Worm (Caenorhabditis elegans) whole organism, L1 larva: ENCODE results near the gene nhr-246.

Experiments used
- aly-2 ChIP-seq: fragments of 150-350 bp; optimal IDR thresholded peaks from 2 replicates; lab custom pipeline; 2014; ENCODE audit warnings: missing biosample characterization, missing genetic modification characterization
- ama-1 ChIP-seq: fragments of 150-350 bp; optimal IDR thresholded peaks from 2 replicates; lab custom pipeline; 2014
- ceh-88 ChIP-seq: fragments of 200-800 bp; sonication (Bioruptor generic); IDR thresholded peaks from 2 replicates; pipeline ENCODE4 v1.3.6; 2022; ENCODE audit warnings: missing genetic modification characterization, missing compliant biosample characterization
- ces-1 ChIP-seq: fragments of 150-350 bp; optimal IDR thresholded peaks from 2 replicates; lab custom pipeline; 2014; ENCODE audit warnings: missing biosample characterization, missing genetic modification reagents, missing genetic modification characterization
- efl-1 ChIP-seq, 4 experiments: fragments of 150-350 bp; optimal IDR thresholded peaks in 3 of 4; peaks in 1 of 4; 1 replicate in 1 of 4; 2 replicates in 3 of 4; lab custom pipeline; 2014; ENCODE audit warnings: missing biosample characterization in 2 of 4, missing genetic modification characterization in 2 of 4, missing genetic modification reagents in 2 of 4
- efl-3 ChIP-seq: fragments of 200-800 bp; sonication (Bioruptor generic); optimal IDR thresholded peaks from 2 replicates; lab custom pipeline; 2018; ENCODE audit warnings: mild to moderate bottlenecking, missing genetic modification characterization, missing compliant biosample characterization
- egl-13 ChIP-seq: sonication (generic microtip); optimal IDR thresholded peaks from 2 replicates; lab custom pipeline; 2016; ENCODE audit warnings: missing genotype, missing genetic modification reagents, missing genetic modification characterization, missing compliant biosample characterization
- elt-2 ChIP-seq: sonication (generic microtip); optimal IDR thresholded peaks from 2 replicates; lab custom pipeline; 2016; ENCODE audit warnings: missing genetic modification characterization, mild to moderate bottlenecking, inconsistent platforms, missing compliant biosample characterization, missing genetic modification reagents
- ets-5 ChIP-seq: fragments of 200-800 bp; sonication (Bioruptor generic); IDR thresholded peaks from 2 replicates; pipeline ENCODE4 v1.3.6; 2022; ENCODE audit warnings: missing genetic modification characterization, missing compliant biosample characterization
- fkh-4 ChIP-seq: sonication (generic microtip); optimal IDR thresholded peaks from 2 replicates; lab custom pipeline; 2016; ENCODE audit warnings: missing compliant biosample characterization, missing genetic modification characterization, borderline replicate concordance
- grh-1 ChIP-seq: fragments of 200-800 bp; sonication (Bioruptor generic); IDR thresholded peaks from 2 replicates; pipeline ENCODE4 v1.3.6; 2022; ENCODE audit warnings: missing genetic modification reagents, missing genetic modification characterization, missing compliant biosample characterization
- hlh-17 ChIP-seq: fragments of 200-800 bp; sonication (Bioruptor generic); optimal IDR thresholded peaks from 2 replicates; lab custom pipeline; 2018; ENCODE audit warnings: missing genetic modification characterization, mild to moderate bottlenecking, missing compliant biosample characterization, moderate library complexity, borderline replicate concordance
- hpl-2 ChIP-seq: fragments of 150-350 bp; optimal IDR thresholded peaks from 2 replicates; lab custom pipeline; 2014; ENCODE audit warnings: missing biosample characterization, missing genetic modification reagents, missing genetic modification characterization
- jun-1 ChIP-seq: fragments of 150-350 bp; optimal IDR thresholded peaks from 2 replicates; lab custom pipeline; 2014; ENCODE audit warnings: missing biosample characterization, missing genetic modification reagents, missing genetic modification characterization
- lin-14 ChIP-seq: fragments of 200-800 bp; sonication (Bioruptor generic); optimal IDR thresholded peaks from 2 replicates; lab custom pipeline; 2018; ENCODE audit warnings: mild to moderate bottlenecking, missing genetic modification characterization, moderate library complexity, missing compliant biosample characterization
- lin-15B ChIP-seq: fragments of 150-350 bp; sonication (generic microtip); optimal IDR thresholded peaks from 3 replicates; lab custom pipeline; 2014; ENCODE audit warnings: missing biosample characterization, missing genetic modification characterization
- lir-3 ChIP-seq: sonication (generic microtip); optimal IDR thresholded peaks from 2 replicates; lab custom pipeline; 2016; ENCODE audit warnings: mild to moderate bottlenecking, missing genetic modification characterization, moderate library complexity, missing compliant biosample characterization; ENCODE audit not compliant: poor library complexity
- lsy-2 ChIP-seq, 2 experiments: fragments of 150-350 bp; optimal IDR thresholded peaks; 2 replicates each; lab custom pipeline; 2014; ENCODE audit warnings: missing biosample characterization in 2 of 2, missing genetic modification characterization in 2 of 2
- mab-9 ChIP-seq: fragments of 200-800 bp; sonication (Bioruptor generic); IDR thresholded peaks from 2 replicates; pipeline ENCODE4 v1.3.6; 2022; ENCODE audit warnings: missing genetic modification reagents, missing genetic modification characterization, missing compliant biosample characterization
- mdl-1 ChIP-seq, 2 experiments: fragments of 150-350 bp; optimal IDR thresholded peaks; 2 replicates each; lab custom pipeline; 2014 to 2017; ENCODE audit warnings: missing biosample characterization in 2 of 2, missing genetic modification characterization in 2 of 2, inconsistent platforms in 1 of 2
- mef-2 ChIP-seq: fragments of 150-350 bp; optimal IDR thresholded peaks from 2 replicates; lab custom pipeline; 2014; ENCODE audit warnings: missing biosample characterization, missing genetic modification characterization
- nhr-11 ChIP-seq: fragments of 150-350 bp; optimal IDR thresholded peaks from 2 replicates; lab custom pipeline; 2014; ENCODE audit warnings: missing biosample characterization, missing genetic modification characterization
- nhr-20 ChIP-seq: sonication (generic microtip); optimal IDR thresholded peaks from 2 replicates; lab custom pipeline; 2016; ENCODE audit warnings: mild to moderate bottlenecking, missing genetic modification characterization, missing compliant biosample characterization
- nhr-28 ChIP-seq: fragments of 150-350 bp; optimal IDR thresholded peaks from 2 replicates; lab custom pipeline; 2014; ENCODE audit warnings: missing biosample characterization, missing genetic modification characterization
- nhr-47 ChIP-seq: sonication (generic microtip); optimal IDR thresholded peaks from 2 replicates; lab custom pipeline; 2016; ENCODE audit warnings: mild to moderate bottlenecking, missing genetic modification characterization, moderate library complexity, missing compliant biosample characterization
- nhr-76 ChIP-seq: sonication (generic microtip); optimal IDR thresholded peaks from 2 replicates; lab custom pipeline; 2017; ENCODE audit warnings: missing biosample characterization, missing genetic modification characterization
- nhr-77 ChIP-seq: fragments of 150-350 bp; optimal IDR thresholded peaks from 2 replicates; lab custom pipeline; 2014; ENCODE audit warnings: missing biosample characterization, missing genetic modification characterization
- nhr-84 ChIP-seq: sonication (generic microtip); optimal IDR thresholded peaks from 2 replicates; lab custom pipeline; 2017; ENCODE audit warnings: missing biosample characterization, missing genetic modification characterization
- nhr-85 ChIP-seq: sonication (generic microtip); peaks from one replicate; lab custom pipeline; 2016; ENCODE audit warnings: missing genetic modification characterization, inconsistent platforms, missing compliant biosample characterization
- pax-3 ChIP-seq: fragments of 200-800 bp; sonication (Bioruptor generic); optimal IDR thresholded peaks from 2 replicates; lab custom pipeline; 2018; ENCODE audit warnings: mild to moderate bottlenecking, missing genetic modification characterization, moderate library complexity, missing compliant biosample characterization
- pqm-1 ChIP-seq: sonication (generic microtip); optimal IDR thresholded peaks from 3 replicates; lab custom pipeline; 2017; ENCODE audit warnings: missing biosample characterization, missing genetic modification characterization
- skn-1 ChIP-seq: fragments of 150-350 bp; optimal IDR thresholded peaks from 2 replicates; lab custom pipeline; 2014; ENCODE audit warnings: missing biosample characterization, missing genetic modification characterization
- sptf-1 ChIP-seq: fragments of 150-350 bp; optimal IDR thresholded peaks from 2 replicates; lab custom pipeline; 2014; ENCODE audit warnings: missing biosample characterization, missing genetic modification characterization
- tbx-2 ChIP-seq: sonication (generic microtip); optimal IDR thresholded peaks from 2 replicates; lab custom pipeline; 2016; ENCODE audit warnings: missing genetic modification characterization, missing compliant biosample characterization
- unc-130 ChIP-seq: fragments of 150-350 bp; optimal IDR thresholded peaks from 2 replicates; lab custom pipeline; 2017; ENCODE audit warnings: missing biosample characterization, missing genetic modification characterization, inconsistent platforms
- zag-1 ChIP-seq: fragments of 150-350 bp; optimal IDR thresholded peaks from 2 replicates; lab custom pipeline; 2014; ENCODE audit warnings: missing biosample characterization, missing genetic modification characterization

Gene nhr-246

DNA sequence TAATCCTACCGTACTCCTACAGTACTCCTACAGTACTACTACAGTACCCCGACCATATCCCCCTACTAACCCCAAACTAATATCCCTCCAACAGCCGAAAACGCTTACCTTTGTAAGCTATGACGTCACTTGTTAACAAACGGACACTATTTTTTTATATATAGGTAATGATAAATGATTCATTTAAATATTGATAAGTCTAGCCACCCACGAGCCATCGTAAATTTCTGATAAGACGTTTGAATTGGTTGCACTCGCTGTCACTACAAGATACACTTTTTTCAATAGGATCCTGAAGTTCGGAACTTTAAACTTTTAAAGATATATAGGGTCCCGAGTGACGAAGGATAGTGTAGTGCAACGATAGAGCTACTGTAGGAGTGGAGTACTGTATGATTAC lies 6.4 kb downstream of the nhr-246 start, which contains the start of gene nhr-247:
nhr-247 (plus strand) TSS at position 330 of the 400 bp plus-strand sequence.
- TF ChIP-seq elt-2 = peak; percentile 73

DNA sequence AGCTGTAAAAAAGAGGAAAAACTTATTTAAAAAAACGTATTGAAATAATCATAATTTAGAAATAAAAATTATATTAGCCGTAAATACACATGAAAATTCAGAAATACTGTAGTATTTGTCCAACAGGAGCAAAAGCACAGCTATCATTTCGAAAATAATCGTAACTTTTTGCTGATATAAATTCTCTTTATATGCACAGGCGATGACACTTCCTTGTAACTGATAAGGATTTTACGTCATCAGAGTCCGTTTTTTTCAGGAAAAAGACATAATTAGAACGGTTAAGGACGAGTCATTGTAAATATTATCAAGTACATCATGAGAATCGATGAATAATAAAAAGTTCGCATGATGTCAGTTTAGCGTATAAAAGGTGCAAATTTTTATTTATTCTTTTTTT lies 7.1 kb downstream of the nhr-246 start:
- TF ChIP-seq ets-5 (no peak), jun-1 (tag; lab: Kevin White, UChicago) (peak; percentile 13), skn-1 (tag; lab: Kevin White, UChicago) (no peak), lin-14 (no peak), elt-2 (peak; percentile 84), tbx-2 (no peak), zag-1 (tag; lab: Kevin White, UChicago) (no peak), pqm-1 (tag; lab: Kevin White, UChicago) (peak; percentile 33), grh-1 (GFP tag; lab: Robert Waterston, UW) (no peak), lsy-2 (tag; optimal IDR thresholded peaks at IDR 0.05; lab: Kevin White, UChicago) (no peak)

DNA sequence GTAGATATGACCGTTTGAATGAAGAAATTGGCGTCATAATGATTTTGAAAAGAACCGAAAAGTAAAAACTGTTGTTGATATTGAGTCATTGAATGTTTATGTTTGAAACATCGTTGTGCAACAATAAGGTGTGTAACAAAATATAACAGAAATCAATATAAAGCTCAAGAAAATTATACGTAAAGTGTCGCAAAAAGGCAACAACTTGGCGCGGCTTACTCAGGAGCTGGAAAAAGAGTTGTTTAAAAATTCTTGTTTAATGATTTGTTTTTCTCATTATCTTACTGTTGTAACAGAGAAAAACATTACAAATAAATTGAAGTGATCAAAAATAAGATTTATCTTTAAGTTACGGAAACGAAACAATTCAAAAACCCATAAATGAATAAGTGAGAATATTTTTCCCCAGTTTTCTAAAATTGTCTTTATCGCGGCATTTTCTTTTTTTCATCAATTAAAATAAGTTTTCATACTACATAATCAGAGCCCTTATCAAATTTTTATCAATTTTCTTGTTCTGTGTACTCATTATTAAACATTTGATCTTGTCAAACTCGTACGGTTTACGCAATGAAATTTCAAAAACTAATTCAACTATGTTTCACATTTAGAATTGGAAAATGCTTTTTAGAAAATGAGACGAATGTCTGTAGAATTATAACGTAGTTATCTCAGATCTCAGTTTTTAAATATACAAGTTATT lies 11.6 kb downstream of the nhr-246 start, which contains the start of gene ZK1037.6:
ZK1037.6 (minus strand) TSS at position 51 of the 703 bp plus-strand sequence.
- TF ChIP-seq efl-1 (optimal IDR thresholded peaks at IDR 0.05; lab: Kevin White, UChicago) (no peak), efl-1 (GFP tag; optimal IDR thresholded peaks at IDR 0.05 in 1 of 2; lab: Kevin White, UChicago) (no peak), jun-1 (tag; lab: Kevin White, UChicago) (peak; percentile 27), elt-2 (peak; percentile 90), ama-1 (lab: Kevin White, UChicago) (no peak), efl-3 (GFP tag; lab: Kevin White, UChicago) (no peak), aly-2 (tag; lab: Kevin White, UChicago) (no peak), nhr-20 (tag; lab: Kevin White, UChicago) (no peak), nhr-11 (tag; lab: Kevin White, UChicago) (no peak)

DNA sequence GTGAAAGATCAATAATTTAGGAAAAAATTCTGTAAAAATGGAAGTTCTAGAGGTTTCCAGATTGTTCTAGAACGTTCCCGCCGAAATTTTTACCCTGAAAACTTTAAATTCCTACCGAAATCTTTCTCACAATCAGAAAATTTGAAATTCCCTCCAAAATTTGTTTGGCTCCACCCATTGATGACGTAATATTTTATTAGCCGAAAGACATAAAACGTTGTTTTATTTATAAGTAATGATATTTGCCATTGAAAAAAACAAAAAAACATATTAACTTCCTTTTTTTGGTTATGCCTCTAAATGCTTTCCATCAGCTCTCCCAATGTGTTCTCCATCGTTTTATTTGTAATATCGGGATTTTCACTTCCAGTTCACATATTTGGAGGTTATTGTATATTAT lies 14.0 kb downstream of the nhr-246 start, which contains the start of gene srh-295:
srh-295 (plus strand) TSS at position 301 of the 400 bp plus-strand sequence.
- TF ChIP-seq hlh-17 (GFP tag; lab: Kevin White, UChicago) (no peak), nhr-76 (tag; lab: Kevin White, UChicago) (no peak), jun-1 (tag; lab: Kevin White, UChicago) (no peak), lir-3 (tag; lab: Kevin White, UChicago) (no peak), sptf-1 (tag; lab: Kevin White, UChicago) (no peak)
- TF ChIP-seq, all 84 proteins: peak for 0

DNA sequence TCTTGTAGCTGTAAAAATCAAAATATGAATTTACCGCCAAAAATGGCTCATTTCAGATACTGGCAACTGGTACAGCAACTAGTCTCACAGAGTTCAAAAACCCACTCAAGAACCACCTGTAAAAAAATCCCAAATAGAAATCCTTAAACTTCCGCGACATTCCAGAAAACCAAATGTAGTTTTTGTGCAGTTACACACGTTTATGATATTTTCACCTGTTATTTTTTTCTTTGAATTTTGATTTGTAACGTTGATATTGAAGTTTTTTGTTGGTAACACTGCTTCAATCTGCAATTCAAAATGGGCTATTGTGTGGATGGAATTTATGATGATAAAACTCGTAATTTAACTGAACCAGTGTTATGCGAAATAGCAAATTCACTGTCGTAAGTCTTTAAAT lies 16.6 kb downstream of the nhr-246 start, which contains the start of gene srw-113:
srw-113 (plus strand) TSS at position 301 of the 400 bp plus-strand sequence.
- no peak for TF ChIP-seq lsy-2 (tag; optimal IDR thresholded peaks at IDR 0.05; lab: Kevin White, UChicago)
- TF ChIP-seq efl-1 (optimal IDR thresholded peaks at IDR 0.05; lab: Kevin White, UChicago) = no peak
- TF ChIP-seq efl-1 (GFP tag; optimal IDR thresholded peaks at IDR 0.05 in 1 of 2; lab: Kevin White, UChicago) = peak in 1 of 2 experiments; percentile 13

DNA sequence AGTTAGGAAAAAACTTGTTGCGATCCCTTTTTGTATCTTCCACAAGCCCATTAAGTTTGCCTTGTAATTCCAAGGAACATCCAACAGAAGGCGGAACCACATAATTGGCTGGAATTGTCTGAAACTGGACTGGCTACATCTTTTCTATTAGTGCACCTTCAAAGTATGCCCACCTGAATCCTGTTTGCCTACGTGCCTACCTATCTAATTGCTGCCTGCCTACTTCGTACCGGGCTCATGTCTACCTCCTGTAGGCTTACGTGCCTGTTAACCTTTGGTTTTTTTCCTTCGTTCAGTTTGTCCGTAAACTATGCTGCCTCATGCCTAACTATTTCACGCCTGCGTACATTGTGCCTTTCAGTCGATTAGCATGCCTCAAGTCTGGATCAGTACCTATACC lies 21.1 kb downstream of the nhr-246 start, which contains the start of gene wrt-7:
wrt-7 (minus strand) TSS at position 101 of the 400 bp plus-strand sequence.
- no peak for TF ChIP-seq nhr-84 (tag; lab: Kevin White, UChicago)
- TF ChIP-seq pax-3 (tag; lab: Kevin White, UChicago) = peak; percentile 21
- no peak for TF ChIP-seq nhr-77
- TF ChIP-seq mdl-1 (tag; optimal IDR thresholded peaks at IDR 0.05; lab: Kevin White, UChicago) = no peak
- TF ChIP-seq, all 84 proteins: peak for 1

DNA sequence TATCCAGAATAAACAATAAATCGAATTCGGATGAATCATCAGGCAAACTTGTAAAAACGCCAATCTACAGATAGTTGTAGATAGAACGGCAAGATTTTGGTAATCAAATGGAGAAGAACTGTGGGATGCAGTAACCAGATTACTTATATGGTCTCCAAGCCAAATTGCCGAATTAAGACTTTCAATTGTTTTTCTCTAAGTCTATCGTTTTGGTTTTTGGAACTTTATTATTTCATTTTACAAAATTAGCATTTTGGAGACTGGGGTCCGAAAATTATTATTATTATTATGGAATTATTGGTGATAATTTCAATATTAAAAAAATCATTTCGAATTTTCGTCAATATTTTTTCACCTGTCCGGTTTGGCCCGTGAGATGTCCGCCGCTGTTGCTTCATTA lies 23.1 kb downstream of the nhr-246 start, which contains the start of gene clec-228:
clec-228 (minus strand) TSS at position 101 of the 400 bp plus-strand sequence.
- no peak for TF ChIP-seq ceh-88
- no peak for TF ChIP-seq efl-1 (optimal IDR thresholded peaks at IDR 0.05; lab: Kevin White, UChicago)
- no peak for TF ChIP-seq efl-1 (GFP tag; optimal IDR thresholded peaks at IDR 0.05 in 1 of 2; lab: Kevin White, UChicago)
- TF ChIP-seq mef-2 = no peak
- TF ChIP-seq unc-130 = no peak
- no peak for TF ChIP-seq nhr-85 (tag; lab: Kevin White, UChicago)
- TF ChIP-seq egl-13 (tag; lab: Kevin White, UChicago) = no peak
- TF ChIP-seq lsy-2 (tag; optimal IDR thresholded peaks at IDR 0.05; lab: Kevin White, UChicago) = no peak
- TF ChIP-seq nhr-84 (tag; lab: Kevin White, UChicago) = no peak
- no peak for TF ChIP-seq mab-9 (GFP tag; lab: Robert Waterston, UW)
- no peak for TF ChIP-seq fkh-4
- no peak for TF ChIP-seq nhr-76 (tag; lab: Kevin White, UChicago)
- no peak for TF ChIP-seq nhr-20 (tag; lab: Kevin White, UChicago)
- no peak for TF ChIP-seq lin-15B
- TF ChIP-seq hpl-2 (GFP tag; lab: Kevin White, UChicago) = no peak
- no peak for TF ChIP-seq nhr-28 (tag; lab: Kevin White, UChicago)
- TF ChIP-seq nhr-47 (tag; lab: Kevin White, UChicago) = no peak
- TF ChIP-seq ces-1 = no peak
